Worm (Caenorhabditis elegans) whole organism, L1 larva: ENCODE measurements around the gene F54F7.14.

Source experiments
- C04F5.9 ChIP-seq: sonication (generic microtip); optimal IDR thresholded peaks from 2 replicates; lab custom pipeline; 2016; ENCODE audit warnings: missing genetic modification characterization, missing compliant biosample characterization
- F16B12.6 ChIP-seq: fragments of 150-350 bp; optimal IDR thresholded peaks from 2 replicates; lab custom pipeline; 2014; ENCODE audit warnings: missing biosample characterization, missing genetic modification characterization
- blmp-1 ChIP-seq: fragments of 150-350 bp; optimal IDR thresholded peaks from 2 replicates; lab custom pipeline; 2014; ENCODE audit warnings: missing biosample characterization, missing genetic modification characterization
- ceh-8 ChIP-seq: fragments of 200-800 bp; sonication (Bioruptor generic); optimal IDR thresholded peaks from 2 replicates; lab custom pipeline; 2018; ENCODE audit warnings: mild to moderate bottlenecking, missing genetic modification characterization, moderate library complexity, missing compliant biosample characterization
- efl-1 ChIP-seq, 4 experiments: fragments of 150-350 bp; optimal IDR thresholded peaks in 3 of 4; peaks in 1 of 4; 1 replicate in 1 of 4; 2 replicates in 3 of 4; lab custom pipeline; 2014; ENCODE audit warnings: missing biosample characterization in 2 of 4, missing genetic modification characterization in 2 of 4, missing genetic modification reagents in 2 of 4
- efl-3 ChIP-seq: fragments of 200-800 bp; sonication (Bioruptor generic); optimal IDR thresholded peaks from 2 replicates; lab custom pipeline; 2018; ENCODE audit warnings: mild to moderate bottlenecking, missing genetic modification characterization, missing compliant biosample characterization
- egl-27 ChIP-seq, 2 experiments: fragments of 150-350 bp in 1 of 2; sonication (generic microtip); optimal IDR thresholded peaks; 3 replicates each; lab custom pipeline; 2017 to 2018; ENCODE audit warnings: missing biosample characterization in 2 of 2, missing genetic modification characterization in 2 of 2, missing genetic modification reagents in 2 of 2
- elt-2 ChIP-seq: sonication (generic microtip); optimal IDR thresholded peaks from 2 replicates; lab custom pipeline; 2016; ENCODE audit warnings: missing genetic modification characterization, mild to moderate bottlenecking, inconsistent platforms, missing compliant biosample characterization, missing genetic modification reagents
- elt-3 ChIP-seq, 6 experiments: fragments of 150-350 bp in 1 of 6; sonication (generic microtip); optimal IDR thresholded peaks; 2 replicates each; lab custom pipeline; 2017 to 2018; ENCODE audit warnings: missing biosample characterization in 6 of 6, missing genetic modification characterization in 6 of 6, inconsistent platforms in 1 of 6
- fkh-10 ChIP-seq: sonication (generic microtip); optimal IDR thresholded peaks from 2 replicates; lab custom pipeline; 2017; ENCODE audit warnings: missing biosample characterization, missing genetic modification reagents, missing genetic modification characterization
- fkh-8 ChIP-seq: sonication (generic microtip); optimal IDR thresholded peaks from 2 replicates; lab custom pipeline; 2016; ENCODE audit warnings: mild to moderate bottlenecking, missing genetic modification characterization, missing compliant biosample characterization
- grh-1 ChIP-seq: fragments of 200-800 bp; sonication (Bioruptor generic); IDR thresholded peaks from 2 replicates; pipeline ENCODE4 v1.3.6; 2022; ENCODE audit warnings: missing genetic modification reagents, missing genetic modification characterization, missing compliant biosample characterization
- hlh-17 ChIP-seq: fragments of 200-800 bp; sonication (Bioruptor generic); optimal IDR thresholded peaks from 2 replicates; lab custom pipeline; 2018; ENCODE audit warnings: missing genetic modification characterization, mild to moderate bottlenecking, missing compliant biosample characterization, moderate library complexity, borderline replicate concordance
- hlh-4 ChIP-seq: sonication (generic microtip); optimal IDR thresholded peaks from 2 replicates; lab custom pipeline; 2016; ENCODE audit warnings: mild to moderate bottlenecking, missing genetic modification characterization, missing compliant biosample characterization
- irx-1 ChIP-seq: sonication (generic microtip); optimal IDR thresholded peaks from 2 replicates; lab custom pipeline; 2016; ENCODE audit warnings: missing genetic modification characterization, missing compliant biosample characterization
- isw-1 ChIP-seq: fragments of 200-800 bp; sonication (Bioruptor generic); IDR thresholded peaks from 2 replicates; pipeline ENCODE4 v1.3.6; 2022; ENCODE audit warnings: missing genetic modification characterization, missing compliant biosample characterization
- lin-14 ChIP-seq: fragments of 200-800 bp; sonication (Bioruptor generic); optimal IDR thresholded peaks from 2 replicates; lab custom pipeline; 2018; ENCODE audit warnings: mild to moderate bottlenecking, missing genetic modification characterization, moderate library complexity, missing compliant biosample characterization
- lin-15B ChIP-seq: fragments of 150-350 bp; sonication (generic microtip); optimal IDR thresholded peaks from 3 replicates; lab custom pipeline; 2014; ENCODE audit warnings: missing biosample characterization, missing genetic modification characterization
- lin-35 ChIP-seq, 2 experiments: fragments of 150-350 bp; optimal IDR thresholded peaks; 2 replicates each; lab custom pipeline; 2014; ENCODE audit warnings: missing biosample characterization in 2 of 2, missing genetic modification characterization in 2 of 2, missing genetic modification reagents in 2 of 2
- lin-39 ChIP-seq: fragments of 150-350 bp; optimal IDR thresholded peaks from 2 replicates; lab custom pipeline; 2014; ENCODE audit warnings: missing biosample characterization, missing genetic modification reagents, missing genetic modification characterization
- lsy-2 ChIP-seq, 2 experiments: fragments of 150-350 bp; optimal IDR thresholded peaks; 2 replicates each; lab custom pipeline; 2014; ENCODE audit warnings: missing biosample characterization in 2 of 2, missing genetic modification characterization in 2 of 2
- mab-9 ChIP-seq: fragments of 200-800 bp; sonication (Bioruptor generic); IDR thresholded peaks from 2 replicates; pipeline ENCODE4 v1.3.6; 2022; ENCODE audit warnings: missing genetic modification reagents, missing genetic modification characterization, missing compliant biosample characterization
- mef-2 ChIP-seq: fragments of 150-350 bp; optimal IDR thresholded peaks from 2 replicates; lab custom pipeline; 2014; ENCODE audit warnings: missing biosample characterization, missing genetic modification characterization
- nhr-12 ChIP-seq: sonication (generic microtip); optimal IDR thresholded peaks from 2 replicates; lab custom pipeline; 2017; ENCODE audit warnings: missing biosample characterization, missing genetic modification characterization
- nhr-20 ChIP-seq: sonication (generic microtip); optimal IDR thresholded peaks from 2 replicates; lab custom pipeline; 2016; ENCODE audit warnings: mild to moderate bottlenecking, missing genetic modification characterization, missing compliant biosample characterization
- nhr-84 ChIP-seq: sonication (generic microtip); optimal IDR thresholded peaks from 2 replicates; lab custom pipeline; 2017; ENCODE audit warnings: missing biosample characterization, missing genetic modification characterization
- nhr-90 ChIP-seq: sonication (generic microtip); optimal IDR thresholded peaks from 2 replicates; lab custom pipeline; 2016; ENCODE audit warnings: mild to moderate bottlenecking, missing genetic modification characterization, missing compliant biosample characterization; ENCODE audit not compliant: poor library complexity
- skn-1 ChIP-seq: fragments of 150-350 bp; optimal IDR thresholded peaks from 2 replicates; lab custom pipeline; 2014; ENCODE audit warnings: missing biosample characterization, missing genetic modification characterization
- sox-4 ChIP-seq: sonication (generic microtip); optimal IDR thresholded peaks from 2 replicates; lab custom pipeline; 2016; ENCODE audit warnings: missing genetic modification characterization, missing compliant biosample characterization
- sptf-1 ChIP-seq: fragments of 150-350 bp; optimal IDR thresholded peaks from 2 replicates; lab custom pipeline; 2014; ENCODE audit warnings: missing biosample characterization, missing genetic modification characterization
- swsn-7 ChIP-seq: sonication (generic microtip); optimal IDR thresholded peaks from 2 replicates; lab custom pipeline; 2016; ENCODE audit warnings: missing genetic modification characterization, missing compliant biosample characterization
- tbx-2 ChIP-seq: sonication (generic microtip); optimal IDR thresholded peaks from 2 replicates; lab custom pipeline; 2016; ENCODE audit warnings: missing genetic modification characterization, missing compliant biosample characterization
- unc-130 ChIP-seq: fragments of 150-350 bp; optimal IDR thresholded peaks from 2 replicates; lab custom pipeline; 2017; ENCODE audit warnings: missing biosample characterization, missing genetic modification characterization, inconsistent platforms
- unc-30 ChIP-seq: sonication (generic microtip); optimal IDR thresholded peaks from 2 replicates; lab custom pipeline; 2017; ENCODE audit warnings: missing biosample characterization, missing genetic modification characterization
- unc-62 ChIP-seq: fragments of 150-350 bp; optimal IDR thresholded peaks from 2 replicates; lab custom pipeline; 2014; ENCODE audit warnings: missing biosample characterization, missing genetic modification reagents, missing genetic modification characterization
- unc-86 ChIP-seq: sonication (generic microtip); optimal IDR thresholded peaks from 2 replicates; lab custom pipeline; 2016; ENCODE audit warnings: missing genetic modification characterization, missing compliant biosample characterization
- vab-15 ChIP-seq: sonication (generic microtip); optimal IDR thresholded peaks from 2 replicates; lab custom pipeline; 2017; ENCODE audit warnings: missing genotype, mild to moderate bottlenecking, missing genetic modification characterization, missing compliant biosample characterization
- xbp-1 ChIP-seq: sonication (generic microtip); optimal IDR thresholded peaks from 2 replicates; lab custom pipeline; 2016; ENCODE audit warnings: missing genetic modification characterization, missing compliant biosample characterization
- zag-1 ChIP-seq: fragments of 150-350 bp; optimal IDR thresholded peaks from 2 replicates; lab custom pipeline; 2014; ENCODE audit warnings: missing biosample characterization, missing genetic modification characterization
- zip-4 ChIP-seq: fragments of 200-800 bp; sonication (Bioruptor generic); optimal IDR thresholded peaks from 2 replicates; lab custom pipeline; 2018; ENCODE audit warnings: mild to moderate bottlenecking, missing genetic modification characterization, moderate library complexity, missing compliant biosample characterization
- ztf-11 ChIP-seq, 2 experiments: sonication (generic microtip); optimal IDR thresholded peaks; 2 replicates each; lab custom pipeline; 2016 to 2017; ENCODE audit warnings: missing genetic modification characterization in 2 of 2, missing biosample characterization in 1 of 2, missing compliant biosample characterization in 1 of 2

The F54F7.14 gene

DNA sequence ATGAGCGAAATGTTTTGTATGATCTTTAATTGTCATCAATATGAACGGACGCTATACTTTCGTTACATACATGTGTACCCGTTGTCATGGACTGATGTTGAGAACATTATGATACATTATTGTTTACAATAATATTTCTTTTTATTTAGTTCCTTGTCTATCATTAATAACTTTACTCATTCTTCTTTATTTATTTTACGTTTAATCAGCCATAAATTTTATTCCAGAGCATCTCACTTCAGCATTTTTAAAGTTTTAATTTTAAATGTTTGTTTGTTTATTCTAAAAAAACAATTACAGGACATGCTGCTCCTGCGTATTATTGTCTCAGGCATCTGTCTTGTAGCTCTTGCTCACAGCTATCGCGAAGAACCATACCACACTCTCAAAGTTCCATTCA lies 7.3 kb upstream of the F54F7.14 start, which contains the start of gene F54F7.2:
Gene F54F7.2 (plus strand): TSS at position 301 of the 400 bp plus-strand sequence.
- TF ChIP-seq grh-1 (GFP tag; lab: Robert Waterston, UW), result no peak
- no peak for TF ChIP-seq swsn-7 (tag; lab: Kevin White, UChicago)
- no peak for TF ChIP-seq zag-1 (tag; lab: Kevin White, UChicago)
- no peak for TF ChIP-seq xbp-1 (tag; lab: Kevin White, UChicago)
- no peak for TF ChIP-seq nhr-20 (tag; lab: Kevin White, UChicago)
- no peak for TF ChIP-seq lin-14
- TF ChIP-seq skn-1 (tag; lab: Kevin White, UChicago), result no peak
- TF ChIP-seq isw-1 (GFP tag; lab: Robert Waterston, UW), result no peak
- TF ChIP-seq, all 84 proteins: peak for 0

DNA sequence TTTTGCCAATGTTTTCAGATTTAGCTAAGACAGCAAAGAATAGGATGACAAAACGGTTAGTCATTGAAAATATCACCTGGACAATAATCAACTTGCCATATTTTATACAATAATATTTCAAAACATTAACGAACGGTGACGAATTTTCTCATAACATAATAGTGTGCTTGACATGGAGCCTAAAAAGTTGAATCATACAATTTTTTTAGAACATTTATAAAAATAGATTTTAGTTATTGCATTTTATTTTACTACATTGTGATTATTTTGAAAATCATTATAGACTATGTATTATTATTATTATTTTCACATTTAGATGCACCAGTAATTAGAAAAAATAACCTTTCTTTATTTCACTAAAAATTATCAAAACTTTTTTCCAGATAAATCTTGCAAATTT lies 2.1 kb upstream of the F54F7.14 start, which contains the start of gene F54F7.9:
Gene F54F7.9 (minus strand): TSS at position 101 of the 400 bp plus-strand sequence.
- TF ChIP-seq efl-3 (GFP tag; lab: Kevin White, UChicago) (no peak), nhr-84 (tag; lab: Kevin White, UChicago) (no peak), xbp-1 (tag; lab: Kevin White, UChicago) (no peak), elt-3 (tag; optimal IDR thresholded peaks at IDR 0.05; lab: Kevin White, UChicago) (no peak), F16B12.6 (tag; lab: Kevin White, UChicago) (no peak), nhr-12 (tag; lab: Kevin White, UChicago) (no peak), tbx-2 (tag; lab: Kevin White, UChicago) (no peak)

DNA sequence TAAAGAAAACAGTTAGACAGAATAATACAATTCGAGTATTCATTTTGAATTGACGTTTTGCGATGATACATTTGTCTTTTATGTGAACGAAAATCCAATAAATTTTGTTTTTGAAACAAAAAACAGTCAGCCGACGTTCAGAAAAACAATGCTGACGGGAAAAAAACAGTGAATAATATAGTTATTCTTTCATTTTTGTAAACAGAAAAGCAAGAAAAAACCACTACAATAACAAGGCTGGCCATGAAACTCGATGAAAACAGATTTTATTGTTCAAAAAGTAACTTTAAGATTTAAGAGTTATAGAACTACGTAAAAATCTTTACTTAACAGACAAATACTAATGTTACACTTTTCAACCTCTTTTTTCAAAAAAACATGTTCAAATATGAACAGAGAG lies 590 bp upstream of the F54F7.14 start, which contains the start of gene F54F7.3:
Gene F54F7.3 (minus strand): TSS at position 101 of the 400 bp plus-strand sequence.
- TF ChIP-seq efl-1 (optimal IDR thresholded peaks at IDR 0.05; lab: Kevin White, UChicago), result no peak
- TF ChIP-seq efl-1 (GFP tag; optimal IDR thresholded peaks at IDR 0.05 in 1 of 2; lab: Kevin White, UChicago), result peak in 1 of 2 experiments; percentile 31
- TF ChIP-seq lsy-2 (tag; optimal IDR thresholded peaks at IDR 0.05; lab: Kevin White, UChicago), result no peak
- TF ChIP-seq elt-3 (tag; optimal IDR thresholded peaks at IDR 0.05; lab: Kevin White, UChicago), result no peak

DNA sequence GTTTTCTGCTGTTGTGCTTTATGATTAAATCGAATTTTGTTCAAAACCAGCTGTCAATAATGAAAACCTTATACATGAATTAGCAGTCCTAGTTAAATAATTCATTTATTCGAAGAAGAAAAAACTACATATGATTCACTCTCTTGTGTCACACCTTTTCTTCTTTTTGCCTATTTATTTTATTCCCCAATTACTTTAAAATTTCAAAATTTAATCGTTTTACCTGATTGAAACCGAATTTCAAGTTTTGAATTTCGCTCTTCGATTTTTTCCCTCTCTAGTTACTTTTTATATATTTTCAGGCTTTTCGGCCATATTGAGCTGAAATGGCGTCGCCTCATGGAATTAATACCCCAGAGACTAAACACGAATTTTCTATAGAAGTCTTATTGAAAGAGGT lies 1.8 kb downstream of the F54F7.14 start, which contains the start of gene xtr-1:
Gene xtr-1 (plus strand): TSS at position 301 of the 400 bp plus-strand sequence.
- no peak for TF ChIP-seq zip-4 (GFP tag; lab: Kevin White, UChicago)
- TF ChIP-seq elt-2 (tag; lab: Kevin White, UChicago), result no peak
- no peak for TF ChIP-seq isw-1 (GFP tag; lab: Robert Waterston, UW)
- no peak for TF ChIP-seq lin-15B (tag; lab: Kevin White, UChicago)
- TF ChIP-seq ceh-8, result no peak
- no peak for TF ChIP-seq fkh-10 (GFP tag; lab: Kevin White, UChicago)
- no peak for TF ChIP-seq irx-1 (tag; lab: Kevin White, UChicago)
- no peak for TF ChIP-seq unc-62 (GFP tag; lab: Kevin White, UChicago)
- TF ChIP-seq mab-9 (GFP tag; lab: Robert Waterston, UW), result no peak
- no peak for TF ChIP-seq unc-30 (tag; lab: Kevin White, UChicago)
- no peak for TF ChIP-seq unc-86 (tag; lab: Kevin White, UChicago)
- no peak for TF ChIP-seq xbp-1 (tag; lab: Kevin White, UChicago)
- no peak for TF ChIP-seq fkh-8 (tag; lab: Kevin White, UChicago)
- TF ChIP-seq lin-39 (tag; lab: Kevin White, UChicago), result no peak
- TF ChIP-seq lin-35 (GFP tag; optimal IDR thresholded peaks at IDR 0.05; lab: Kevin White, UChicago), result no peak
- TF ChIP-seq sox-4 (tag; lab: Kevin White, UChicago), result no peak

DNA sequence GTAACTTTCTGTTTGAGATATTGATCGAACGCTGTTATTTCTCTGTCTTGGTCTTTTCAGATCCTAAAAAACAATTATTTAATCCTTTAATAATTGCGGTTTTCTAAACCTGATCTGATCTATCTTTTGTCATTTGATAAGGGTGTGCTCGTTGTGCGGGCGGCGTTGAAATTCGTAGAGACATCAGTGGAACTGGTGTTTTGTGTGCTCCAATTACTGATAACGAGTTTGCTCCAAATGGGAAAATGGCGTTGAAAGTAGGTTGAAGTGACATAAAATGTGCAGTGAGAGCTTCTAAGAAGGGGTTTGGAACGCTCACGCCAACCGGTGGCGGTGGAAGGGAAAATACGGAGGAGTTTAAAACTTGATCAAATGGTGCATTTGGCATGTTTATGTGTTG lies 3.8 kb downstream of the F54F7.14 start:
- TF ChIP-seq nhr-90 (tag; lab: Kevin White, UChicago) (no peak), hlh-17 (GFP tag; lab: Kevin White, UChicago) (no peak), blmp-1 (tag; lab: Kevin White, UChicago) (no peak), zag-1 (tag; lab: Kevin White, UChicago) (no peak), efl-1 (optimal IDR thresholded peaks at IDR 0.05; lab: Kevin White, UChicago) (no peak), efl-1 (GFP tag; optimal IDR thresholded peaks at IDR 0.05 in 1 of 2; lab: Kevin White, UChicago) (no peak), skn-1 (tag; lab: Kevin White, UChicago) (no peak), mef-2 (tag; lab: Kevin White, UChicago) (no peak), C04F5.9 (tag; lab: Kevin White, UChicago) (no peak), hlh-4 (no peak), zip-4 (GFP tag; lab: Kevin White, UChicago) (no peak), grh-1 (GFP tag; lab: Robert Waterston, UW) (no peak), egl-27 (tag; optimal IDR thresholded peaks at IDR 0.05; lab: Kevin White, UChicago) (no peak), fkh-8 (tag; lab: Kevin White, UChicago) (no peak), swsn-7 (tag; lab: Kevin White, UChicago) (no peak), lsy-2 (tag; optimal IDR thresholded peaks at IDR 0.05; lab: Kevin White, UChicago) (no peak), vab-15 (tag; lab: Kevin White, UChicago) (no peak), sptf-1 (tag; lab: Kevin White, UChicago) (no peak), ztf-11 (tag; optimal IDR thresholded peaks at IDR 0.05; lab: Kevin White, UChicago) (no peak), unc-130 (tag; lab: Kevin White, UChicago) (no peak), isw-1 (GFP tag; lab: Robert Waterston, UW) (no peak)
